Worm (Caenorhabditis elegans): ENCODE data around the gene C09E10.3.

C09E10.3 gene

DNA sequence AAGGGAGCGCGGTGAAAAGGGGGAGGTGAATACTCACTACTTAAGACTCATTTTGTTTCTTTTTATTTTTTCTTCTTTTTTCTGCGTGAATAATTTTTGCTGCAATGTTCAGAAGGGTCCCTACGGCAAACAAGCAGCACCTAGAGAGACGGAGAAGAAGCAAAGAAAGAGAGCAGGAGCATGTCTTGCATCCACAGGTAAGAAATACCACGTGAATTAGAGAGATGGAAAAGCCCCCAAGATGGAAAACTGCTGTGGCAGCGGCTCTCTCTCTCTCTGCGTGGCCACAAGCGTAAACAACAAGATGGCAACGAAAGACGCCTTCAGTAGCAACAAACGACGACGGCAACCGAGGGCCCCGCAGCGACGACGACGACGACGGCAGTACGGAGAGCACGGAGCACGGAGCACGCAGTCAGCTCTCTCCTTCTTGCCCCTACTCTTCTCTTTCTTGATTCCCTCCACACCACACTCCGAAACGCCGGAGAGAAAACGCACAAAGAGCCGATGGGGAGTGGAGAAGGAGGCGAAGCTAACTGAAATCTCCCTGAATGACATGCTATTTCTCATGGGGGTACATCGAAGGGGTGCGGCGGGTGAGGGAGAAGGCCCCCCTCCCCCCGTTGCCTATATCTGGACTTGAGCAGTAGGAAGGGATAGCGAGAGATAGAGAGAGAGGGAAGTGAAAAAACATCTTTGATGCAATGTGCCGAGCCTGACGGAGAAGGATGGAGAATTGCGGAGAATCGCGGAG lies 1.7 kb upstream of the C09E10.3 start:
- no peak for TF ChIP-seq mab-5 (tag; optimal IDR thresholded peaks at IDR 0.05)
- no peak for TF ChIP-seq ceh-43 (GFP tag; optimal IDR thresholded peaks at IDR 0.05)
- TF ChIP-seq drap-1 (GFP tag; optimal IDR thresholded peaks at IDR 0.05), result peak; percentile 59
- no peak for TF ChIP-seq snpc-4 (tag; optimal IDR thresholded peaks at IDR 0.05)
- TF ChIP-seq ham-2 (GFP tag; optimal IDR thresholded peaks at IDR 0.05), result peak; percentile 20
- no peak for TF ChIP-seq nhr-28 (tag; optimal IDR thresholded peaks at IDR 0.05)
- no peak for TF ChIP-seq lin-13 (tag; optimal IDR thresholded peaks at IDR 0.05)
- no peak for TF ChIP-seq zip-8 (tag; optimal IDR thresholded peaks at IDR 0.05)
- TF ChIP-seq ztf-11 (tag; optimal IDR thresholded peaks at IDR 0.05), result peak; percentile 72
- no peak for TF ChIP-seq nhr-2 (tag; optimal IDR thresholded peaks at IDR 0.05)
- peak; percentile 99 for TF ChIP-seq unc-120 (tag; optimal IDR thresholded peaks at IDR 0.05; ENCODE audit: poor library complexity, severe bottlenecking)
- no peak for TF ChIP-seq unc-39 (tag; optimal IDR thresholded peaks at IDR 0.05)
- TF ChIP-seq nhr-76 (tag; optimal IDR thresholded peaks at IDR 0.05), result no peak
- peak; percentile 10 for TF ChIP-seq mls-2 (tag; optimal IDR thresholded peaks at IDR 0.05)
- TF ChIP-seq lin-32 (GFP tag; optimal IDR thresholded peaks at IDR 0.05), result no peak
- no peak for TF ChIP-seq elt-3 (tag; optimal IDR thresholded peaks at IDR 0.05)
- no peak for TF ChIP-seq blmp-1 (tag; optimal IDR thresholded peaks at IDR 0.05)
- peak; percentile 21 for TF ChIP-seq hlh-1 (tag; optimal IDR thresholded peaks at IDR 0.05)
- no peak for TF ChIP-seq ceh-83 (GFP tag; optimal IDR thresholded peaks at IDR 0.05)
- no peak for TF ChIP-seq sptf-1 (tag; optimal IDR thresholded peaks at IDR 0.05)
- no peak for TF ChIP-seq nhr-237 (tag; optimal IDR thresholded peaks at IDR 0.05)
- peak; percentile 28 for TF ChIP-seq cnd-1 (tag; optimal IDR thresholded peaks at IDR 0.05)
- TF ChIP-seq mep-1 (tag; optimal IDR thresholded peaks at IDR 0.05), result peak; percentile 65
- TF ChIP-seq pha-4 (tag; optimal IDR thresholded peaks at IDR 0.05), result no peak
- peak; percentile 30 for TF ChIP-seq unc-62 (GFP tag; optimal IDR thresholded peaks at IDR 0.05)
- no peak for TF ChIP-seq nhr-12 (tag; optimal IDR thresholded peaks at IDR 0.05)
- no peak for TF ChIP-seq elt-1 (tag; optimal IDR thresholded peaks at IDR 0.05; ENCODE audit: borderline replicate concordance, insufficient read depth)
- no peak for TF ChIP-seq flh-1 (GFP tag; optimal IDR thresholded peaks at IDR 0.05)
- no peak for TF ChIP-seq sem-2 (GFP tag; optimal IDR thresholded peaks at IDR 0.05)
- no peak for TF ChIP-seq bed-3 (GFP tag; optimal IDR thresholded peaks at IDR 0.05)
- peak; percentile 30 for TF ChIP-seq lsy-2 (tag; optimal IDR thresholded peaks at IDR 0.05)
- TF ChIP-seq ces-1 (GFP tag; optimal IDR thresholded peaks at IDR 0.05), result peak; percentile 56
- no peak for TF ChIP-seq M03D4.4 (tag; optimal IDR thresholded peaks at IDR 0.05)
- no peak for TF ChIP-seq ceh-39 (tag; optimal IDR thresholded peaks at IDR 0.05)

DNA sequence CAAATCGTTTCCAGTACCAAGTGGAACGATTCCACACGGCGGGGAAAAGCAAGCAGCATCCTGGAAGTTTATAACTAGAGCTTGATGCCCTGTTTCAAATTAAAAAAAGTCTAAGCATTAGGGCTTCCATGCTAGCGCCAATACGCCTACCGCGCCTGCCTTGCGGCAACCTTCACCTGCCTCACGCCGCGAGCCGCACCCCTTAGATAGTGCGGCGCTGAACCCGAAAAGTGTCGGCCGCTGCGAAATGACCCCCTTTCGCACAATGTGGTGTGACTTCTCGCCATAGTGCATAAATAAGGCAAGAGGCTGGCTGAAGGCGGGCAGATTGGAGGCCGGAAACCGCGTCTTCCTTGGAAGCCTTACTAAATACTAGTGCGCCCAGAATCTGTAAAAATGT lies 4.7 kb downstream of the C09E10.3 start:
- TF ChIP-seq drap-1 (GFP tag; optimal IDR thresholded peaks at IDR 0.05) (no peak), zip-8 (tag; optimal IDR thresholded peaks at IDR 0.05) (no peak), elt-1 (tag; optimal IDR thresholded peaks at IDR 0.05; ENCODE audit: borderline replicate concordance, insufficient read depth) (no peak), unc-39 (tag; optimal IDR thresholded peaks at IDR 0.05) (no peak), mep-1 (tag; optimal IDR thresholded peaks at IDR 0.05) (no peak), blmp-1 (tag; optimal IDR thresholded peaks at IDR 0.05) (no peak), nhr-12 (tag; optimal IDR thresholded peaks at IDR 0.05) (no peak), nhr-28 (tag; optimal IDR thresholded peaks at IDR 0.05) (no peak), ceh-43 (GFP tag; optimal IDR thresholded peaks at IDR 0.05) (no peak), ces-1 (GFP tag; optimal IDR thresholded peaks at IDR 0.05) (no peak), nhr-2 (tag; optimal IDR thresholded peaks at IDR 0.05) (no peak), sptf-1 (tag; optimal IDR thresholded peaks at IDR 0.05) (no peak), unc-62 (GFP tag; optimal IDR thresholded peaks at IDR 0.05) (no peak), lin-32 (GFP tag; optimal IDR thresholded peaks at IDR 0.05) (no peak), lsy-2 (tag; optimal IDR thresholded peaks at IDR 0.05) (no peak), unc-120 (tag; optimal IDR thresholded peaks at IDR 0.05; ENCODE audit: poor library complexity, severe bottlenecking) (no peak)

DNA sequence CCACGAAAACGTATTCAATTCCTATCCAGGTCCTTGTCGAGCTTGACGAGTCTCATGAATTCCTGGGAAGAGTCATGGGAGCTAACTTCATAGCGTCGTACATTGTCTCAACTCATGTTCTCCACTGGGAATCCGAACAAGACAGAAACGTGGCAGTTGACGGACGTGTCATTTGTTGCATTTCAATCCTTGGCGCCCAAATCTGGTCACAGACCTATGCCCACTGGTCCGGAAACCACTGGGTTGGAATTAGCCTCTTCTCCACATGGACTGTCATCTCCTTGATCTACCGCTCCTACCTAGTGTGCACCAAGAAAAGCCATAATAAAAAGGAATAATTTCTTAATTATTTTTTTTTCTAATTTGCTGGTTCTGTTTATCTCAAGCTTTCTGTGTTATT lies 8.6 kb downstream of the C09E10.3 start:
- no peak for TF ChIP-seq mab-5 (tag; optimal IDR thresholded peaks at IDR 0.05)
- no peak for TF ChIP-seq snpc-4 (tag; optimal IDR thresholded peaks at IDR 0.05)
- no peak for TF ChIP-seq ceh-39 (tag; optimal IDR thresholded peaks at IDR 0.05)
- no peak for TF ChIP-seq elt-3 (tag; optimal IDR thresholded peaks at IDR 0.05)
- TF ChIP-seq pha-4 (tag; optimal IDR thresholded peaks at IDR 0.05), result no peak
- TF ChIP-seq flh-1 (GFP tag; optimal IDR thresholded peaks at IDR 0.05), result no peak
- no peak for TF ChIP-seq lin-32 (GFP tag; optimal IDR thresholded peaks at IDR 0.05)
- no peak for TF ChIP-seq nhr-2 (tag; optimal IDR thresholded peaks at IDR 0.05)
- no peak for TF ChIP-seq zip-8 (tag; optimal IDR thresholded peaks at IDR 0.05)
- no peak for TF ChIP-seq mep-1 (tag; optimal IDR thresholded peaks at IDR 0.05)
- TF ChIP-seq nhr-237 (tag; optimal IDR thresholded peaks at IDR 0.05), result no peak
- no peak for TF ChIP-seq nhr-28 (tag; optimal IDR thresholded peaks at IDR 0.05)
- TF ChIP-seq ceh-43 (GFP tag; optimal IDR thresholded peaks at IDR 0.05), result no peak
- no peak for TF ChIP-seq lsy-2 (tag; optimal IDR thresholded peaks at IDR 0.05)
- no peak for TF ChIP-seq unc-62 (GFP tag; optimal IDR thresholded peaks at IDR 0.05)
- TF ChIP-seq unc-120 (tag; optimal IDR thresholded peaks at IDR 0.05; ENCODE audit: poor library complexity, severe bottlenecking), result no peak
- TF ChIP-seq ztf-11 (tag; optimal IDR thresholded peaks at IDR 0.05), result no peak

Measured in whole organism, mixed stage, embryonic.